Worm (Caenorhabditis elegans) whole organism, mixed stage, embryonic: Measurements from ENCODE around the gene tsen-2.

Source experiments
- M03D4.4 ChIP-seq: sonication (generic microtip); optimal IDR thresholded peaks from 2 replicates; lab custom pipeline; 2017; ENCODE audit warnings: mild to moderate bottlenecking, missing genetic modification characterization, missing compliant biosample characterization
- blmp-1 ChIP-seq: fragments of 150-350 bp; optimal IDR thresholded peaks from 2 replicates; lab custom pipeline; 2014; ENCODE audit warnings: missing biosample characterization, missing genetic modification characterization
- ceh-39 ChIP-seq: fragments of 150-350 bp; optimal IDR thresholded peaks from 2 replicates; lab custom pipeline; 2014; ENCODE audit warnings: missing biosample characterization, missing genetic modification characterization
- ceh-43 ChIP-seq: fragments of 200-800 bp; sonication (Bioruptor generic); optimal IDR thresholded peaks from 2 replicates; lab custom pipeline; 2018; ENCODE audit warnings: mild to moderate bottlenecking, missing genetic modification characterization, moderate library complexity, missing compliant biosample characterization
- ceh-83 ChIP-seq: fragments of 200-800 bp; sonication (Bioruptor generic); optimal IDR thresholded peaks from 2 replicates; lab custom pipeline; 2018; ENCODE audit warnings: mild to moderate bottlenecking, missing genetic modification characterization, missing compliant biosample characterization
- ces-1 ChIP-seq: fragments of 150-350 bp; optimal IDR thresholded peaks from 2 replicates; lab custom pipeline; 2014; ENCODE audit warnings: missing biosample characterization, missing genetic modification reagents, missing genetic modification characterization
- cnd-1 ChIP-seq: fragments of 200-800 bp; sonication (Bioruptor generic); optimal IDR thresholded peaks from 2 replicates; lab custom pipeline; 2018; ENCODE audit warnings: mild to moderate bottlenecking, missing genetic modification characterization, missing compliant biosample characterization
- elt-3 ChIP-seq: fragments of 150-350 bp; optimal IDR thresholded peaks from 2 replicates; lab custom pipeline; 2014; ENCODE audit warnings: missing biosample characterization, missing genetic modification characterization
- flh-1 ChIP-seq: fragments of 200-800 bp; sonication (Bioruptor generic); optimal IDR thresholded peaks from 2 replicates; lab custom pipeline; 2018; ENCODE audit warnings: mild to moderate bottlenecking, missing genetic modification characterization, moderate library complexity, missing compliant biosample characterization
- ham-2 ChIP-seq: fragments of 200-800 bp; sonication (Bioruptor generic); optimal IDR thresholded peaks from 2 replicates; lab custom pipeline; 2018; ENCODE audit warnings: mild to moderate bottlenecking, missing genetic modification characterization, missing compliant biosample characterization
- hlh-1 ChIP-seq: fragments of 150-350 bp; optimal IDR thresholded peaks from 2 replicates; lab custom pipeline; 2014; ENCODE audit warnings: missing biosample characterization, missing genetic modification reagents, missing genetic modification characterization
- lin-13 ChIP-seq: fragments of 150-350 bp; optimal IDR thresholded peaks from 2 replicates; lab custom pipeline; 2014; ENCODE audit warnings: missing biosample characterization, missing genetic modification characterization
- lin-32 ChIP-seq: fragments of 200-800 bp; sonication (Bioruptor generic); optimal IDR thresholded peaks from 2 replicates; lab custom pipeline; 2018; ENCODE audit warnings: mild to moderate bottlenecking, missing genetic modification characterization, missing compliant biosample characterization
- lsy-2 ChIP-seq: fragments of 150-350 bp; optimal IDR thresholded peaks from 2 replicates; lab custom pipeline; 2014; ENCODE audit warnings: missing biosample characterization, missing genetic modification characterization
- mab-5 ChIP-seq: fragments of 150-350 bp; optimal IDR thresholded peaks from 2 replicates; lab custom pipeline; 2014; ENCODE audit warnings: missing biosample characterization, missing genetic modification characterization
- mep-1 ChIP-seq: fragments of 150-350 bp; optimal IDR thresholded peaks from 2 replicates; lab custom pipeline; 2017; ENCODE audit warnings: missing biosample characterization, missing genetic modification reagents, missing genetic modification characterization, inconsistent platforms
- mls-2 ChIP-seq: sonication (generic microtip); optimal IDR thresholded peaks from 2 replicates; lab custom pipeline; 2016; ENCODE audit warnings: mild to moderate bottlenecking, missing genetic modification characterization, moderate library complexity, missing compliant biosample characterization
- nhr-12 ChIP-seq: fragments of 150-350 bp; optimal IDR thresholded peaks from 2 replicates; lab custom pipeline; 2014; ENCODE audit warnings: missing biosample characterization, missing genetic modification characterization
- nhr-2 ChIP-seq: fragments of 150-350 bp; optimal IDR thresholded peaks from 2 replicates; lab custom pipeline; 2014; ENCODE audit warnings: missing biosample characterization, missing genetic modification characterization
- nhr-237 ChIP-seq: fragments of 150-350 bp; optimal IDR thresholded peaks from 2 replicates; lab custom pipeline; 2014; ENCODE audit warnings: missing biosample characterization, missing genetic modification characterization
- nhr-28 ChIP-seq: fragments of 150-350 bp; optimal IDR thresholded peaks from 2 replicates; lab custom pipeline; 2014; ENCODE audit warnings: missing biosample characterization, missing genetic modification characterization
- nhr-76 ChIP-seq: sonication (generic microtip); optimal IDR thresholded peaks from 2 replicates; lab custom pipeline; 2017; ENCODE audit warnings: missing biosample characterization, missing genetic modification characterization
- pha-4 ChIP-seq: fragments of 150-350 bp; optimal IDR thresholded peaks from 2 replicates; lab custom pipeline; 2018; ENCODE audit warnings: missing biosample characterization, missing genetic modification reagents, missing genetic modification characterization
- sem-2 ChIP-seq: fragments of 200-800 bp; sonication (Bioruptor generic); optimal IDR thresholded peaks from 2 replicates; lab custom pipeline; 2018; ENCODE audit warnings: mild to moderate bottlenecking, missing genetic modification characterization, missing compliant biosample characterization
- sptf-1 ChIP-seq: sonication (generic microtip); optimal IDR thresholded peaks from 2 replicates; lab custom pipeline; 2017; ENCODE audit warnings: mild to moderate bottlenecking, missing genetic modification characterization, moderate library complexity, missing compliant biosample characterization
- tbx-8 ChIP-seq: fragments of 200-800 bp; sonication (Bioruptor generic); optimal IDR thresholded peaks from 2 replicates; lab custom pipeline; 2018; ENCODE audit warnings: mild to moderate bottlenecking, missing genetic modification characterization, moderate library complexity, missing compliant biosample characterization
- unc-120 ChIP-seq: sonication (generic microtip); optimal IDR thresholded peaks from 2 replicates; lab custom pipeline; 2017; ENCODE audit warnings: missing genetic modification characterization, missing compliant biosample characterization; ENCODE audit not compliant: poor library complexity, severe bottlenecking
- unc-62 ChIP-seq: fragments of 150-350 bp; optimal IDR thresholded peaks from 2 replicates; lab custom pipeline; 2014; ENCODE audit warnings: missing biosample characterization, missing genetic modification reagents, missing genetic modification characterization
- zip-8 ChIP-seq: fragments of 150-350 bp; optimal IDR thresholded peaks from 2 replicates; lab custom pipeline; 2014; ENCODE audit warnings: missing biosample characterization, missing genetic modification characterization
- ztf-11 ChIP-seq: fragments of 150-350 bp; optimal IDR thresholded peaks from 2 replicates; lab custom pipeline; 2014; ENCODE audit warnings: missing biosample characterization, missing genetic modification characterization

tsen-2 gene

ce11 chrIII:11898169-11898568 lies at the start of gene tsen-2:
tsen-2 (minus strand) TSS chrIII:11898269.
- no peak for TF ChIP-seq flh-1 (GFP tag; lab: Kevin White, UChicago)
- no peak for TF ChIP-seq ceh-43 (GFP tag; lab: Kevin White, UChicago)
- TF ChIP-seq nhr-76 (tag; lab: Kevin White, UChicago) = no peak
- TF ChIP-seq M03D4.4 (tag; lab: Kevin White, UChicago) = no peak
- TF ChIP-seq ces-1 (GFP tag; lab: Kevin White, UChicago) = no peak
- TF ChIP-seq nhr-12 (tag; lab: Kevin White, UChicago) = no peak
- TF ChIP-seq elt-3 (tag; lab: Kevin White, UChicago) = no peak
- no peak for TF ChIP-seq mab-5 (tag; lab: Kevin White, UChicago)
- no peak for TF ChIP-seq lin-32
- no peak for TF ChIP-seq zip-8 (tag; lab: Kevin White, UChicago)
- TF ChIP-seq mls-2 (tag; lab: Kevin White, UChicago) = no peak
- TF ChIP-seq hlh-1 = no peak
- TF ChIP-seq, all 35 proteins: peak for 0

DNA sequence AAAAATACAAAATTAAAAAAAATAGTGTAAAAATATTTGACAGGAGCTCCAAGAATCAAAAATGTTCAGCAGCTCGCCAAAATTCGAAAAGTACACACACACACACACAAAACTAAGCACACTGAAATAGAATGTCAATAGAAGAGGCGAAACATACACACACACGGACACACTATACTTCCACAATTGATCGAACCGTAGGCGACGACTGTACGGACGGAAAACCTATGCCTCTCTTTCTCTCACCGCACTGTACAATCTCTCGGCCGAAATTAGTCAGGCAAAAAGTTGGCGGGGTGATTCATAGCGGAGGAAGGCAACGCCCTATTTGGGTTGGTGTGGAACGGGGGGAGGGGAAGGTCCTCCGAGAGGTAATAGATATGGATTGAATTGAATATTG lies 49.5 kb upstream of the tsen-2 start:
- TF ChIP-seq pha-4 (tag; lab: Kevin White, UChicago) (peak; percentile 90), ztf-11 (tag; lab: Kevin White, UChicago) (no peak)

DNA sequence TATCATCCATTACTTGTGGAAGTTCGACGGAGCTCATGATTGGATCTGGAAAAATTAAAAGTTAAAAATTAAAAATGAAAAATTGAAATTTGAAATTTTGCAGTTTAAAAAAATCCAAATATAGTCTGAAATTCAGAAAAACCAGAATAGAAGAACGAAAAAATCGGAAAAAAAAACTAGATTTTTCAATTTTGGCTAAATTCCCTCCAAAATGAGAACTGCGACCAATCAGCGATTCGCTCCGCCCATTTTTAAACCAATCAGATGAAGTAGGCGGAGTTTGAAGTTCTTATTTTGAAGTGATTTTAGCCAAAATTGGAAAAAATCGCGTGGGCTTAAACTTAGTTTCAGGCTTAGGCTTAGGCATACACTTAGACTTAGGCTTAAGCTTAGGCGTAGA lies 48.9 kb upstream of the tsen-2 start, which contains the start of gene Y56A3A.7:
Gene Y56A3A.7 (minus strand): TSS at position 47 of the 400 bp plus-strand sequence.
- TF ChIP-seq hlh-1 (no peak), flh-1 (GFP tag; lab: Kevin White, UChicago) (no peak), nhr-237 (tag; lab: Kevin White, UChicago) (no peak), sptf-1 (no peak), nhr-76 (tag; lab: Kevin White, UChicago) (no peak), nhr-28 (tag; lab: Kevin White, UChicago) (no peak), lsy-2 (tag; lab: Kevin White, UChicago) (no peak), nhr-12 (tag; lab: Kevin White, UChicago) (no peak), nhr-2 (tag; lab: Kevin White, UChicago) (no peak), tbx-8 (no peak), ztf-11 (tag; lab: Kevin White, UChicago) (no peak), ceh-39 (tag; lab: Kevin White, UChicago) (no peak), M03D4.4 (tag; lab: Kevin White, UChicago) (no peak), lin-32 (no peak), ces-1 (GFP tag; lab: Kevin White, UChicago) (no peak), elt-3 (tag; lab: Kevin White, UChicago) (no peak), ceh-83 (GFP tag; lab: Kevin White, UChicago) (no peak), lin-13 (tag; lab: Kevin White, UChicago) (no peak), ham-2 (GFP tag; lab: Kevin White, UChicago) (no peak)

- TF ChIP-seq unc-120 (no peak), ces-1 (GFP tag; lab: Kevin White, UChicago) (peak; percentile 93), flh-1 (GFP tag; lab: Kevin White, UChicago) (no peak), elt-3 (tag; lab: Kevin White, UChicago) (no peak), cnd-1 (tag; lab: Kevin White, UChicago) (peak; percentile 44), sptf-1 (peak; percentile 53), ceh-39 (tag; lab: Kevin White, UChicago) (peak; percentile 41), ceh-83 (GFP tag; lab: Kevin White, UChicago) (peak; percentile 39), mep-1 (tag; lab: Kevin White, UChicago) (peak; percentile 47), sem-2 (no peak), blmp-1 (tag; lab: Kevin White, UChicago) (no peak), nhr-237 (tag; lab: Kevin White, UChicago) (no peak), mab-5 (tag; lab: Kevin White, UChicago) (no peak), ham-2 (GFP tag; lab: Kevin White, UChicago) (no peak), ceh-43 (GFP tag; lab: Kevin White, UChicago) (no peak), lin-13 (tag; lab: Kevin White, UChicago) (peak; percentile 58), lsy-2 (tag; lab: Kevin White, UChicago) (peak; percentile 52)
- TF ChIP-seq, all 35 proteins: peak for 8
Observed at ce11 chrIII:11946062-11946749, 48.1 kb upstream of the tsen-2 start.

DNA sequence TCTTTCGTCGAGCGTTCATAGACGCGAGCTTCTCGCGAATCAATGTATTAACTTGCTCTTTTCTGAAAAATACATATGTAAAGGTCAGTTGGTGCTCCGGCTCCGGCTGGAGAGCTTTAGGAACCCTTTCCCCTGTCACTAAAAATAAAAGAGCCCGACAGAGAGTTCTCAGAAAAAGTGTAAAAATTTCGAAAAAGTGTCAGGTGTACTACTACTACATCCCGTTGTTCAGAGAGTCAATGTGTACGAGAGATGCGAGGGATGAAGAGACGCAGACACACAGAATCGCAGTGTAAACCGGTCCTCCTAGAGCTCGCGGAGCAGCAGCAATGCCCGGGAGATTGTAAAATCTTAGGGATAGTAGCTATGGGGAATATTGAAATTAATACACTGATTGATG lies 44.6 kb upstream of the tsen-2 start:
- TF ChIP-seq hlh-1 (peak; percentile 98), unc-120 (peak; percentile 71), mep-1 (tag; lab: Kevin White, UChicago) (no peak), unc-62 (GFP tag; lab: Kevin White, UChicago) (peak; percentile 64)
